Fruit fly (Drosophila melanogaster) whole organism, embryonic: Measurements from ENCODE around the gene CG7912.

Experiments used
- Abd-B ChIP-seq: fragments of 200-800 bp; sonication (Bioruptor generic); optimal IDR thresholded peaks from 2 replicates; lab custom pipeline; 2018; ENCODE audit warnings: missing biosample characterization, mild to moderate bottlenecking, missing genetic modification characterization, moderate library complexity
- Ada2b ChIP-seq: fragments of 200-800 bp; sonication (Bioruptor generic); IDR thresholded peaks from 2 replicates; pipeline ENCODE4 v1.3.6; 2022; ENCODE audit warnings: missing biosample characterization, missing genetic modification characterization
- Aef1 ChIP-seq: fragments of 200-800 bp; sonication (Bioruptor generic); IDR thresholded peaks from 3 replicates; pipeline ENCODE4 v1.3.6; 2022; ENCODE audit warnings: missing biosample characterization, missing genetic modification characterization
- CG11696 ChIP-seq: fragments of 200-800 bp; sonication (Bioruptor generic); IDR thresholded peaks from 2 replicates; pipeline ENCODE4 v1.3.6; 2022; ENCODE audit warnings: missing biosample characterization, missing genetic modification characterization
- CG14014 ChIP-seq: fragments of 200-800 bp; sonication (Bioruptor generic); IDR thresholded peaks from 2 replicates; pipeline ENCODE4 v1.3.6; 2022; ENCODE audit warnings: missing biosample characterization, missing genetic modification characterization
- CG14860 ChIP-seq: fragments of 200-800 bp; sonication (Bioruptor generic); IDR thresholded peaks from 3 replicates; pipeline ENCODE4 v1.3.6; 2022; ENCODE audit warnings: missing biosample characterization, missing genetic modification characterization; ENCODE audit not compliant: partially characterized antibody
- CG18599 ChIP-seq: fragments of 200-800 bp; sonication (Bioruptor generic); optimal IDR thresholded peaks from 3 replicates; lab custom pipeline; 2017; ENCODE audit warnings: missing biosample characterization, missing genetic modification characterization, mild to moderate bottlenecking, moderate library complexity, missing genetic modification reagents
- CG3065 ChIP-seq: fragments of 200-800 bp; sonication (Bioruptor generic); optimal IDR thresholded peaks from 2 replicates; lab custom pipeline; 2016; ENCODE audit warnings: missing biosample characterization, missing genetic modification characterization
- CG33213 ChIP-seq: fragments of 200-800 bp; sonication (Bioruptor generic); optimal IDR thresholded peaks from 3 replicates; lab custom pipeline; 2016; ENCODE audit warnings: missing biosample characterization, missing genetic modification characterization
- CG33557 ChIP-seq: fragments of 200-800 bp; sonication (Bioruptor generic); optimal IDR thresholded peaks from 2 replicates; lab custom pipeline; 2019; ENCODE audit warnings: missing biosample characterization, mild to moderate bottlenecking, missing genetic modification characterization, moderate library complexity
- CG3847 ChIP-seq: fragments of 200-800 bp; sonication (Bioruptor generic); IDR thresholded peaks from 2 replicates; pipeline ENCODE4 v1.3.6; 2022; ENCODE audit warnings: missing biosample characterization, missing genetic modification characterization
- CG43689 ChIP-seq: fragments of 200-800 bp; sonication (Bioruptor generic); IDR thresholded peaks from 2 replicates; pipeline ENCODE4 v1.3.6; 2022; ENCODE audit warnings: missing biosample characterization, missing genetic modification characterization
- CG4424 ChIP-seq: fragments of 200-800 bp; sonication (Bioruptor generic); optimal IDR thresholded peaks from 3 replicates; lab custom pipeline; 2016; ENCODE audit warnings: missing biosample characterization, missing genetic modification characterization
- CG4617 ChIP-seq: fragments of 200-800 bp; sonication (Bioruptor generic); optimal IDR thresholded peaks from 3 replicates; lab custom pipeline; 2016; ENCODE audit warnings: missing biosample characterization, missing genetic modification characterization, borderline replicate concordance
- CG6765 ChIP-seq: fragments of 200-800 bp; sonication (Bioruptor generic); optimal IDR thresholded peaks from 3 replicates; lab custom pipeline; 2017; ENCODE audit warnings: missing biosample characterization, mild to moderate bottlenecking, missing genetic modification characterization
- CG7357 ChIP-seq: fragments of 200-800 bp; sonication (Bioruptor generic); IDR thresholded peaks from 3 replicates; pipeline ENCODE4 v1.3.6; 2022; ENCODE audit warnings: missing biosample characterization, missing genetic modification characterization
- CG8290 ChIP-seq, 3 experiments: fragments of 200-800 bp; sonication (Bioruptor generic); optimal IDR thresholded peaks; 2 replicates each; lab custom pipeline; 2016 to 2019; ENCODE audit warnings: missing biosample characterization in 3 of 3, missing genetic modification characterization in 3 of 3, mild to moderate bottlenecking in 2 of 3, moderate library complexity in 1 of 3
- CG8924 ChIP-seq: fragments of 200-800 bp; optimal IDR thresholded peaks from 3 replicates; lab custom pipeline; 2019; ENCODE audit warnings: missing biosample characterization, mild to moderate bottlenecking, missing genetic modification characterization, moderate library complexity
- CG9437 ChIP-seq: fragments of 200-800 bp; sonication (Bioruptor generic); optimal IDR thresholded peaks from 2 replicates; lab custom pipeline; 2018; ENCODE audit warnings: missing biosample characterization, mild to moderate bottlenecking, missing genetic modification characterization
- Deaf1 ChIP-seq: fragments of 200-800 bp; optimal IDR thresholded peaks from 3 replicates; lab custom pipeline; 2019; ENCODE audit warnings: missing biosample characterization, mild to moderate bottlenecking, missing genetic modification characterization, moderate library complexity
- E2f2 ChIP-seq: fragments of 200-800 bp; sonication (Bioruptor generic); IDR thresholded peaks from 2 replicates; pipeline ENCODE4 v1.3.6; 2022; ENCODE audit warnings: missing biosample characterization, missing genetic modification characterization
- Hr51 ChIP-seq, 2 experiments: fragments of 200-800 bp; sonication (Bioruptor generic); optimal IDR thresholded peaks; 2 replicates in 1 of 2; 3 replicates in 1 of 2; lab custom pipeline; 2016 to 2018; ENCODE audit warnings: missing biosample characterization in 2 of 2, missing genetic modification characterization in 2 of 2, mild to moderate bottlenecking in 1 of 2, moderate library complexity in 1 of 2
- Hsf ChIP-seq: fragments of 200-800 bp; sonication (Bioruptor generic); optimal IDR thresholded peaks from 3 replicates; lab custom pipeline; 2016; ENCODE audit warnings: missing biosample characterization, missing genetic modification characterization
- MBD-R2 ChIP-seq: fragments of 200-800 bp; sonication (Bioruptor generic); IDR thresholded peaks from 2 replicates; pipeline ENCODE4 v1.3.6; 2022; ENCODE audit warnings: missing biosample characterization, missing genetic modification characterization
- MESR4 ChIP-seq: fragments of 200-800 bp; sonication (Bioruptor generic); optimal IDR thresholded peaks from 2 replicates; lab custom pipeline; 2018; ENCODE audit warnings: missing biosample characterization, mild to moderate bottlenecking, missing genetic modification characterization, moderate library complexity
- Optix ChIP-seq: fragments of 200-800 bp; sonication (Bioruptor generic); IDR thresholded peaks from 3 replicates; pipeline ENCODE4 v1.3.6; 2022; ENCODE audit warnings: missing biosample characterization, missing genetic modification characterization
- Rfx ChIP-seq: fragments of 200-800 bp; sonication (Bioruptor generic); IDR thresholded peaks from 2 replicates; pipeline ENCODE4 v1.3.6; 2022; ENCODE audit warnings: missing biosample characterization, missing genetic modification characterization
- ap ChIP-seq: fragments of 200-800 bp; sonication (Bioruptor generic); IDR thresholded peaks from 2 replicates; pipeline ENCODE4 v1.3.6; 2022; ENCODE audit warnings: missing biosample characterization, missing genetic modification characterization
- cas ChIP-seq: fragments of 200-800 bp; sonication (Bioruptor generic); IDR thresholded peaks from 2 replicates; pipeline ENCODE4 v1.3.6; 2022; ENCODE audit warnings: missing biosample characterization, missing genetic modification characterization
- crp ChIP-seq, 2 experiments: fragments of 200-800 bp; sonication (Bioruptor generic); optimal IDR thresholded peaks; 2 replicates in 1 of 2; 3 replicates in 1 of 2; lab custom pipeline; 2017; ENCODE audit warnings: missing biosample characterization in 2 of 2, missing genetic modification characterization in 2 of 2, mild to moderate bottlenecking in 1 of 2, moderate library complexity in 1 of 2
- da ChIP-seq: fragments of 200-800 bp; sonication (Bioruptor generic); optimal IDR thresholded peaks from 2 replicates; lab custom pipeline; 2016; ENCODE audit warnings: missing biosample characterization, missing genetic modification characterization
- dan ChIP-seq: fragments of 200-800 bp; sonication (Bioruptor generic); IDR thresholded peaks from 2 replicates; pipeline ENCODE4 v1.3.6; 2022; ENCODE audit warnings: missing biosample characterization, missing genetic modification characterization
- eyg ChIP-seq: fragments of 200-800 bp; sonication (Bioruptor generic); optimal IDR thresholded peaks from 3 replicates; lab custom pipeline; 2016; ENCODE audit warnings: missing biosample characterization, missing genetic modification characterization
- fu2 ChIP-seq: fragments of 200-800 bp; sonication (Bioruptor generic); optimal IDR thresholded peaks from 2 replicates; lab custom pipeline; 2016; ENCODE audit warnings: missing biosample characterization, missing genetic modification characterization
- grn ChIP-seq: fragments of 200-800 bp; sonication (Bioruptor generic); optimal IDR thresholded peaks from 3 replicates; lab custom pipeline; 2017; ENCODE audit warnings: missing biosample characterization, missing genetic modification characterization
- hb ChIP-seq: fragments of 200-800 bp; sonication (Bioruptor generic); IDR thresholded peaks from 3 replicates; pipeline ENCODE4 v1.3.6; 2022; ENCODE audit warnings: missing biosample characterization, missing genetic modification characterization; ENCODE audit not compliant: partially characterized antibody
- kah ChIP-seq: fragments of 200-800 bp; sonication (Bioruptor generic); optimal IDR thresholded peaks from 2 replicates; lab custom pipeline; 2018; ENCODE audit warnings: missing biosample characterization, mild to moderate bottlenecking, missing genetic modification characterization
- lab ChIP-seq: fragments of 200-800 bp; sonication (Bioruptor generic); optimal IDR thresholded peaks from 3 replicates; lab custom pipeline; 2017; ENCODE audit warnings: missing biosample characterization, missing genetic modification characterization, mild to moderate bottlenecking, moderate library complexity, missing genetic modification reagents
- pita ChIP-seq: fragments of 200-800 bp; sonication (Bioruptor generic); optimal IDR thresholded peaks from 2 replicates; lab custom pipeline; 2017; ENCODE audit warnings: missing biosample characterization, mild to moderate bottlenecking, missing genetic modification characterization
- repo ChIP-seq: fragments of 200-800 bp; sonication (Bioruptor generic); optimal IDR thresholded peaks from 2 replicates; lab custom pipeline; 2016; ENCODE audit warnings: missing biosample characterization, missing genetic modification characterization
- run ChIP-seq: fragments of 200-800 bp; sonication (Bioruptor generic); optimal IDR thresholded peaks from 3 replicates; lab custom pipeline; 2018; ENCODE audit warnings: missing biosample characterization, mild to moderate bottlenecking, missing genetic modification characterization
- salm ChIP-seq: fragments of 200-800 bp; sonication (Bioruptor generic); optimal IDR thresholded peaks from 2 replicates; lab custom pipeline; 2018; ENCODE audit warnings: missing biosample characterization, mild to moderate bottlenecking, missing genetic modification characterization
- sd ChIP-seq: fragments of 200-800 bp; sonication (Bioruptor generic); optimal IDR thresholded peaks from 3 replicates; lab custom pipeline; 2018; ENCODE audit warnings: missing biosample characterization, mild to moderate bottlenecking, missing genetic modification characterization, moderate library complexity
- sens-2 ChIP-seq: fragments of 200-800 bp; sonication (Bioruptor generic); IDR thresholded peaks from 2 replicates; pipeline ENCODE4 v1.3.6; 2022; ENCODE audit warnings: missing biosample characterization, missing genetic modification characterization
- shn ChIP-seq: fragments of 200-800 bp; sonication (Bioruptor generic); optimal IDR thresholded peaks from 3 replicates; lab custom pipeline; 2016; ENCODE audit warnings: missing biosample characterization, missing genetic modification characterization
- tna ChIP-seq: fragments of 200-800 bp; sonication (Bioruptor generic); IDR thresholded peaks from 2 replicates; pipeline ENCODE4 v1.3.6; 2022; ENCODE audit warnings: missing biosample characterization, missing genetic modification characterization; ENCODE audit not compliant: partially characterized antibody
- vfl ChIP-seq: fragments of 200-800 bp; sonication (Bioruptor generic); optimal IDR thresholded peaks from 2 replicates; lab custom pipeline; 2016; ENCODE audit warnings: missing biosample characterization, missing genetic modification characterization
- wdn ChIP-seq: fragments of 200-800 bp; sonication (Bioruptor generic); IDR thresholded peaks from 2 replicates; pipeline ENCODE4 v1.3.6; 2022; ENCODE audit warnings: missing biosample characterization, missing genetic modification characterization

The CG7912 gene

DNA sequence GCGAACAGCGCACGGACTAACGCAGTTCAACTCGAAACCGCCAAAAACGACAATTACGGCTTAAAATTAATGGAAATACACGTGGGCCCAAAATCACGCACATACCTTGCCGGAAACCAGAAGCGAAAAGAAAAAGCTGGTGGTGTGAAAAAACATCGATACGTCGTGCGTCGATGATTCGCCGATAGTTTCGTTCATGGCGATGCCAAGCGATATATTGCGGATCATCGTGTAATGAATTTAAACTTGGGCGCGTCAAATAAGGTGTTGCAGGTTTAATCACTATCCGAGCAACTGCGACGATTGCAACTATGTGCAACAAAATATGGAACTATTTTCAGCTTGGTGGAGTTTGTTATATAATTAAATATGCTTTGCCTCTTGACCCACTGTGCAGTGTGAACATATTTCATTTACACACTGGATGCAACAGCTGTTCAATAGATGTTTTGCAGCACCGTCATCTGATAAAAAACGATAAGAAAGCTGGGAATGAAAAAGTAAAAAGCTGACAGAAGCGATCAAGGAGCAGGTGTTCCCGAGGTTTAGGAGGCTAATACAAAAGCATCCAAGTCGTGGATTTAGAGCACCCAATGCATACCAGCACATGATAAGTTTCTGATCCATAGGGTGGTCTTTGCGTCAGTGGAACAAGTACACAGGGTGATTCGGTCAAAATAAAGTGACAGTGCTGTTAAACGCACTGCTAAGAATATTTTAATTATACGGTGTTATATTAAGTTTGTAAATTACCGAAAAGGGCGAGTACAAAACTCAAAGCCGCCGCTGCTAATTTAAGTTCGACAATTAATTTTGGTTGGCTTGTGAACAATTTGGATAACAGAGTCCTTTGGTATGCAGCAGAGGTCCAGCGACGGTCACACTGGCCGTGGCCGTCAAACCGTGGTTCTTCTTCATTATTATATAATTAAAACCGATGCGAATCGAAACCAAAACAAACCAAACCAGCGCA is 37.3 kb upstream of the CG7912 start, which contains the start of the genes RpL32 and CG7943 (continued):
- TF ChIP-seq CG33557 = peak; percentile 70
- TF ChIP-seq CG3065 (GFP tag; lab: Kevin White, UChicago) = peak; percentile 74
- TF ChIP-seq lab (GFP tag; lab: Kevin White, UChicago) = peak; percentile 98
- TF ChIP-seq CG18599 (GFP tag; lab: Kevin White, UChicago) = peak; percentile 96
- TF ChIP-seq Rfx (GFP tag; lab: Robert Waterston, UW) = peak; percentile 98
- peak; percentile 95 for TF ChIP-seq shn (GFP tag; lab: Kevin White, UChicago)
- TF ChIP-seq kah (GFP tag; lab: Kevin White, UChicago) = peak; percentile 72
- peak; percentile 95 for TF ChIP-seq CG6765 (GFP tag; lab: Kevin White, UChicago)
- peak; percentile 96 for TF ChIP-seq CG14014 (GFP tag; lab: Robert Waterston, UW)
- peak; percentile 86 for TF ChIP-seq salm
- TF ChIP-seq eyg (GFP tag; lab: Kevin White, UChicago) = peak; percentile 96
- TF ChIP-seq CG9437 (GFP tag; lab: Kevin White, UChicago) = peak; percentile 76
- peak; percentile 92 for TF ChIP-seq ap (GFP tag; lab: Robert Waterston, UW)
- peak; percentile 84 to 94 for TF ChIP-seq Hr51 (GFP tag; optimal IDR thresholded peaks at IDR 0.05; lab: Kevin White, UChicago)
- TF ChIP-seq Hsf (GFP tag; lab: Kevin White, UChicago) = peak; percentile 93
- peak; percentile 96 for TF ChIP-seq CG33213
- TF ChIP-seq dan (GFP tag; lab: Robert Waterston, UW) = peak; percentile 84
- peak; percentile 66 for TF ChIP-seq CG4617 (GFP tag; lab: Kevin White, UChicago)
- TF ChIP-seq sens-2 (GFP tag; lab: Robert Waterston, UW) = peak; percentile 96
- TF ChIP-seq Deaf1 (tag; lab: Kevin White, UChicago) = peak; percentile 71
- peak; percentile 100 for TF ChIP-seq tna (GFP tag; lab: Robert Waterston, UW)
- peak; percentile 96 for TF ChIP-seq repo (GFP tag; lab: Kevin White, UChicago)
- TF ChIP-seq CG7357 (GFP tag; lab: Robert Waterston, UW) = peak; percentile 92
- TF ChIP-seq CG8924 (tag; lab: Kevin White, UChicago) = peak; percentile 91
- peak; percentile 89 for TF ChIP-seq CG43689 (GFP tag; lab: Robert Waterston, UW)
- TF ChIP-seq Optix (GFP tag; lab: Robert Waterston, UW) = peak; percentile 97
- TF ChIP-seq pita (GFP tag; lab: Kevin White, UChicago) = no peak
- peak; percentile 93 for TF ChIP-seq MESR4 (GFP tag; lab: Kevin White, UChicago)
- peak; percentile 95 for TF ChIP-seq CG4424 (GFP tag; lab: Kevin White, UChicago)
- peak; percentile 100 for TF ChIP-seq hb (GFP tag; lab: Robert Waterston, UW)
- TF ChIP-seq grn (GFP tag; lab: Kevin White, UChicago) = peak; percentile 80
- TF ChIP-seq MBD-R2 = peak; percentile 89
- peak; percentile 91 for TF ChIP-seq CG8290 (GFP tag; optimal IDR thresholded peaks at IDR 0.05; lab: Kevin White, UChicago)
- TF ChIP-seq CG8290 (tag; optimal IDR thresholded peaks at IDR 0.05; lab: Kevin White, UChicago) = peak in 1 of 2 experiments; percentile 95
- peak; percentile 74 for TF ChIP-seq sd (tag; lab: Kevin White, UChicago)
- TF ChIP-seq Abd-B (GFP tag; lab: Kevin White, UChicago) = peak; percentile 83
- TF ChIP-seq cas (GFP tag; lab: Robert Waterston, UW) = peak; percentile 92
- peak; percentile 88 for TF ChIP-seq fu2 (GFP tag; lab: Kevin White, UChicago)
- peak; percentile 87 for TF ChIP-seq run (tag; lab: Kevin White, UChicago)
- peak; percentile 81 for TF ChIP-seq da
- peak; percentile 83 for TF ChIP-seq CG11696 (GFP tag; lab: Robert Waterston, UW)
- TF ChIP-seq Aef1 (GFP tag; lab: Robert Waterston, UW) = peak; percentile 96
- TF ChIP-seq Ada2b (GFP tag; lab: Robert Waterston, UW) = peak; percentile 94
- peak; percentile 91 for TF ChIP-seq E2f2 (GFP tag; lab: Robert Waterston, UW)
- TF ChIP-seq CG3847 (GFP tag; lab: Robert Waterston, UW) = peak; percentile 95
- peak; percentile 100 for TF ChIP-seq CG14860 (GFP tag; lab: Robert Waterston, UW)
- peak; percentile 35 to 91 for TF ChIP-seq crp (GFP tag; optimal IDR thresholded peaks at IDR 0.05; lab: Kevin White, UChicago)
- TF ChIP-seq vfl (GFP tag; lab: Kevin White, UChicago) = peak; percentile 94
- TF ChIP-seq wdn (GFP tag; lab: Robert Waterston, UW) = peak; percentile 91
